Worm (Caenorhabditis elegans): ENCODE results near the gene phy-2.
A peak's percentile ranks its signal among the peaks of the same experiment; 100 is the strongest.

The phy-2 gene

DNA sequence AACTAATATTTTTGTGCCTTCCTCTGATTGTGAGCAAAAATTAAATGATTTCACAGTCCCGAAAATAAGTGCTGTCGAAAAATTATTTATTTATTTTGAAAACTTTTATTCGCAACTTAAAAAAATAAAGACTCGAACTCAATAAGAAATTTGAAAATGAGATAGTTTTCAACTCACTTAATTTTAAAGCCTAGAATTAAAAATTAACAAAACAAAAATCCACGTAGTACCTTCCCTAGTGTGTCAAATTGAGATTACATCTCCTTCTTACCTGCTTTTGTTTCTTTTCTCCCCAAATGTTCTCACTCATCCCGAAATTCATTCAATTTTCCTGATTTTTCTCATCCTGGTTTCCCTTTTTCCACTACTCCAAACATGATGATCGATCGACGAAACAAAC lies 3.5 kb upstream of the phy-2 start, which contains the start of gene F35G2.5:
Gene F35G2.5, plus strand, starts transcription at position 301 of the 400 bp plus-strand sequence.
- TF ChIP-seq ceh-34 (tag; optimal IDR thresholded peaks at IDR 0.05) (no peak), ceh-19 (GFP tag; optimal IDR thresholded peaks at IDR 0.05) (no peak), ets-4 (tag; optimal IDR thresholded peaks at IDR 0.05) (no peak), sox-2 (GFP tag; IDR thresholded peaks at IDR 0.05) (no peak), mec-3 (tag; optimal IDR thresholded peaks at IDR 0.05; ENCODE audit: borderline replicate concordance) (no peak), ahr-1 (tag; optimal IDR thresholded peaks at IDR 0.05) (no peak), ceh-14 (tag; optimal IDR thresholded peaks at IDR 0.05) (no peak), ama-1 (optimal IDR thresholded peaks at IDR 0.05) (no peak), K02D7.2 (tag; optimal IDR thresholded peaks at IDR 0.05) (no peak), odd-2 (tag; optimal IDR thresholded peaks at IDR 0.05) (no peak), gmeb-2 (tag; optimal IDR thresholded peaks at IDR 0.05) (no peak), unc-42 (tag; optimal IDR thresholded peaks at IDR 0.05) (no peak), nfya-1 (tag; optimal IDR thresholded peaks at IDR 0.05) (no peak), ref-2 (tag; optimal IDR thresholded peaks at IDR 0.05) (no peak), T23F11.4 (GFP tag; optimal IDR thresholded peaks at IDR 0.05) (no peak)

ce11 chrIV:12218253-12218652 lies 2.5 kb upstream of the phy-2 start:
- no peak for TF ChIP-seq ceh-31 (tag; optimal IDR thresholded peaks at IDR 0.05)
- no peak for TF ChIP-seq nfya-1 (tag; optimal IDR thresholded peaks at IDR 0.05)
- no peak for TF ChIP-seq lim-6 (tag; optimal IDR thresholded peaks at IDR 0.05)
- TF ChIP-seq elt-4 (tag; optimal IDR thresholded peaks at IDR 0.05), result no peak
- TF ChIP-seq dmd-4 (tag; optimal IDR thresholded peaks at IDR 0.05; ENCODE audit: borderline replicate concordance), result no peak
- TF ChIP-seq ceh-18 (tag; optimal IDR thresholded peaks at IDR 0.05), result peak; percentile 1

DNA sequence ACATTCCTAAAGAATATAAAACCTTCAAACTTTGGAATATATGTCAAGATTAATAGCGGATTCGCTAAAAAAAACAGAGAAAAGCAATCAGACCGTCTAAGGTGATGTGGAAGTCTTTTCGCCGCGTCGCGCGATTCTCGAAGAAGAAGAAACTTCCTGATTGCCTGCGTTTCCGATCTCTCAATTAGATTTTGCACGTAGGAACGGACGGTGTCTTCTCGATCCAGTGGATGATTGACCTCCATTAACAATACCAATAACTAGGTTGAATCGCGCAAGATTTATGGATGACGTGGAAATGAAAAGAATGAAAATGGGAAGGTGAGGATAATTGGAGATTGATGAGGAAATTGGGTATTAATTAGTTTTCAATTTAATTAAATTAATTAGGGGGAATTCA lies 1.4 kb upstream of the phy-2 start:
- no peak for TF ChIP-seq pha-4 (tag; optimal IDR thresholded peaks at IDR 0.05)
- TF ChIP-seq lim-6 (tag; optimal IDR thresholded peaks at IDR 0.05), result no peak
- no peak for TF ChIP-seq pax-1 (tag; optimal IDR thresholded peaks at IDR 0.05)
- no peak for TF ChIP-seq ceh-30 (tag; optimal IDR thresholded peaks at IDR 0.05)
- TF ChIP-seq nhr-11 (tag; optimal IDR thresholded peaks at IDR 0.05), result no peak
- TF ChIP-seq tbx-7 (tag; optimal IDR thresholded peaks at IDR 0.05), result no peak
- no peak for TF ChIP-seq ceh-9 (tag; optimal IDR thresholded peaks at IDR 0.05)
- no peak for TF ChIP-seq fkh-10 (GFP tag; optimal IDR thresholded peaks at IDR 0.05)
- TF ChIP-seq ceh-14 (tag; optimal IDR thresholded peaks at IDR 0.05), result no peak
- TF ChIP-seq rnt-1 (tag; optimal IDR thresholded peaks at IDR 0.05), result no peak
- no peak for TF ChIP-seq che-1 (tag; optimal IDR thresholded peaks at IDR 0.05)

ce11 chrIV:12212814-12213213 lies 3.0 kb downstream of the phy-2 start:
- no peak for TF ChIP-seq sdc-2 (tag; optimal IDR thresholded peaks at IDR 0.05)
- no peak for TF ChIP-seq che-1 (tag; optimal IDR thresholded peaks at IDR 0.05)
- TF ChIP-seq ceh-34 (tag; optimal IDR thresholded peaks at IDR 0.05), result no peak
- TF ChIP-seq tbx-7 (tag; optimal IDR thresholded peaks at IDR 0.05), result no peak

- no peak for TF ChIP-seq tbx-2 (tag; optimal IDR thresholded peaks at IDR 0.05)
- no peak for TF ChIP-seq hlh-13 (GFP tag; optimal IDR thresholded peaks at IDR 0.05)
- no peak for TF ChIP-seq sdc-2 (tag; optimal IDR thresholded peaks at IDR 0.05)
- no peak for TF ChIP-seq eyg-1 (tag; optimal IDR thresholded peaks at IDR 0.05)
Measured at ce11 chrIV:12211292-12211691, 4.5 kb downstream of the phy-2 start.

DNA sequence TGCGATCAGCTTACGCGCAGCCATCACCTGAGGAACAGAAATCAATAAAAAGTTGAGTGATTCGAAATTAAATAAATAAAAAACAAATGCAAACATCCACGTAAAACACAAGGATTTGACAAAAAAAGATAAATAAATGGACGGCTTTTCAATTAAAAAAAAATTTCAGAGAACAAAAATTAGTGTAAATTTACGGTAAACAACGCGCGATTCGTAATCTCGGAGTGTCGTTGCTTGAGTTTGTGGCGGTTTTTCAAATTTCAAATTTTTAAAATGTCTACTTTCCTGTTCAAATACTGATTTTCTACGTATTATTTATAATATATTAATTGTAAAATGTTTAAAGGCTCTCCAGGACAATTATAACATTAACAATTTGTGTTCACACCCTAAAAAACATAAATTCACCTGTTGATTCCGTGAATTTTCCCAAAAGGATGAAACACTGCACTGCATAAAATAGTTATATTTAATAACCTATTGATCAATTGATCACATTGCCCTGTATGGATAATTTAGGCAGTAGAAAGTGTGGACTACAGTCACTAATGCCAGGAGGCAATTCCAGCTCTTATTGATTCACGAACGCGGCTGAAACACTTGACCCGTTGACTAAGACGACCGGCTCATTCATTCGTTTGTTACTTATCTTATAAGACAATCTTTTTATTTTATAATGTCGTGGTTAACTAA lies 6.7 kb downstream of the phy-2 start, which contains the start of the genes marb-1 and F35G2.3:
Gene marb-1, minus strand, starts transcription at position 27 of the 693 bp plus-strand sequence.
Gene F35G2.3, plus strand, starts transcription at position 643 of the 693 bp plus-strand sequence.
- no peak for TF ChIP-seq lim-6 (tag; optimal IDR thresholded peaks at IDR 0.05)
- no peak for TF ChIP-seq unc-86 (tag; optimal IDR thresholded peaks at IDR 0.05)
- no peak for TF ChIP-seq sox-2 (GFP tag; IDR thresholded peaks at IDR 0.05)
- TF ChIP-seq npax-4 (tag; optimal IDR thresholded peaks at IDR 0.05), result no peak
- TF ChIP-seq ets-4 (tag; optimal IDR thresholded peaks at IDR 0.05), result no peak
- TF ChIP-seq nfya-1 (tag; optimal IDR thresholded peaks at IDR 0.05), result no peak
- TF ChIP-seq ceh-31 (tag; optimal IDR thresholded peaks at IDR 0.05), result no peak
- no peak for TF ChIP-seq ceh-22 (tag; optimal IDR thresholded peaks at IDR 0.05)

Measured in whole organism, late embryonic.